Worm (Caenorhabditis elegans) whole organism, L2 larva: ENCODE measurements around the gene nob-1.

Experiments
- C34F6.9 ChIP-seq: fragments of 150-350 bp; optimal IDR thresholded peaks from 2 replicates; lab custom pipeline; 2014; ENCODE audit warnings: missing biosample characterization, missing genetic modification characterization
- F13H6.1 ChIP-seq: sonication (generic microtip); optimal IDR thresholded peaks from 2 replicates; lab custom pipeline; 2016; ENCODE audit warnings: missing genetic modification characterization, missing compliant biosample characterization
- R02D3.7 ChIP-seq: fragments of 150-350 bp; optimal IDR thresholded peaks from 2 replicates; lab custom pipeline; 2014; ENCODE audit warnings: missing biosample characterization, missing genetic modification characterization
- Y55F3AM.14 ChIP-seq: fragments of 200-800 bp; sonication (Bioruptor generic); optimal IDR thresholded peaks from 2 replicates; lab custom pipeline; 2018; ENCODE audit warnings: mild to moderate bottlenecking, missing genetic modification characterization, missing compliant biosample characterization
- alr-1 ChIP-seq: fragments of 150-350 bp; optimal IDR thresholded peaks from 2 replicates; lab custom pipeline; 2014; ENCODE audit warnings: missing biosample characterization, missing genetic modification characterization
- aly-2 ChIP-seq: fragments of 150-350 bp; optimal IDR thresholded peaks from 2 replicates; lab custom pipeline; 2014; ENCODE audit warnings: missing biosample characterization, missing genetic modification characterization
- ama-1 ChIP-seq: fragments of 150-350 bp; optimal IDR thresholded peaks from 2 replicates; lab custom pipeline; 2018; ENCODE audit warnings: inconsistent platforms
- blmp-1 ChIP-seq: sonication (generic microtip); optimal IDR thresholded peaks from 2 replicates; lab custom pipeline; 2017; ENCODE audit warnings: missing genetic modification characterization, mild to moderate bottlenecking, missing compliant biosample characterization, antibody characterized with exemption, moderate library complexity; ENCODE audit not compliant: insufficient read depth
- ceh-82 ChIP-seq: fragments of 150-350 bp; optimal IDR thresholded peaks from 2 replicates; lab custom pipeline; 2014; ENCODE audit warnings: missing biosample characterization, missing genetic modification characterization
- dmd-4 ChIP-seq: sonication (generic microtip); optimal IDR thresholded peaks from 2 replicates; lab custom pipeline; 2017; ENCODE audit warnings: missing biosample characterization, missing genetic modification characterization
- egl-27 ChIP-seq: sonication (generic microtip); optimal IDR thresholded peaks from 3 replicates; lab custom pipeline; 2017; ENCODE audit warnings: missing biosample characterization, missing genetic modification reagents, missing genetic modification characterization
- elt-1 ChIP-seq: fragments of 150-350 bp; optimal IDR thresholded peaks from 2 replicates; lab custom pipeline; 2014; ENCODE audit warnings: missing biosample characterization, missing genetic modification characterization
- lin-11 ChIP-seq: fragments of 150-350 bp; sonication (generic microtip); optimal IDR thresholded peaks from 2 replicates; lab custom pipeline; 2014; ENCODE audit warnings: missing biosample characterization, missing genetic modification characterization, inconsistent platforms, mixed read lengths
- lin-13 ChIP-seq: fragments of 150-350 bp; optimal IDR thresholded peaks from 2 replicates; lab custom pipeline; 2014; ENCODE audit warnings: missing biosample characterization, missing genetic modification reagents, missing genetic modification characterization
- lin-39 ChIP-seq: fragments of 150-350 bp; optimal IDR thresholded peaks from 2 replicates; lab custom pipeline; 2014; ENCODE audit warnings: missing biosample characterization, missing genetic modification reagents, missing genetic modification characterization
- lsy-2 ChIP-seq, 2 experiments: fragments of 150-350 bp in 1 of 2; sonication (generic microtip) in 1 of 2; optimal IDR thresholded peaks; 2 replicates each; lab custom pipeline; 2014 to 2017; ENCODE audit warnings: missing biosample characterization in 2 of 2, missing genetic modification characterization in 2 of 2
- mab-5 ChIP-seq: fragments of 150-350 bp; optimal IDR thresholded peaks from 2 replicates; lab custom pipeline; 2014; ENCODE audit warnings: missing biosample characterization, missing genetic modification characterization
- mdl-1 ChIP-seq, 2 experiments: fragments of 150-350 bp in 1 of 2; sonication (generic microtip) in 1 of 2; optimal IDR thresholded peaks; 2 replicates each; lab custom pipeline; 2017; ENCODE audit warnings: missing biosample characterization in 2 of 2, missing genetic modification characterization in 2 of 2
- nhr-10 ChIP-seq: sonication (generic microtip); optimal IDR thresholded peaks from 2 replicates; lab custom pipeline; 2017; ENCODE audit warnings: missing biosample characterization, missing genetic modification characterization
- nhr-11 ChIP-seq: fragments of 150-350 bp; optimal IDR thresholded peaks from 2 replicates; lab custom pipeline; 2014; ENCODE audit warnings: missing biosample characterization, missing genetic modification characterization
- nhr-129 ChIP-seq: fragments of 150-350 bp; optimal IDR thresholded peaks from 2 replicates; lab custom pipeline; 2014; ENCODE audit warnings: missing biosample characterization, missing genetic modification characterization
- nhr-21 ChIP-seq: fragments of 150-350 bp; optimal IDR thresholded peaks from 2 replicates; lab custom pipeline; 2014; ENCODE audit warnings: missing biosample characterization, missing genetic modification characterization
- nhr-23 ChIP-seq: fragments of 150-350 bp; optimal IDR thresholded peaks from 2 replicates; lab custom pipeline; 2014; ENCODE audit warnings: missing biosample characterization, missing genetic modification reagents, missing genetic modification characterization
- nhr-237 ChIP-seq: fragments of 150-350 bp; optimal IDR thresholded peaks from 2 replicates; lab custom pipeline; 2014; ENCODE audit warnings: missing biosample characterization, missing genetic modification characterization
- nhr-25 ChIP-seq: fragments of 150-350 bp; sonication (generic microtip); optimal IDR thresholded peaks from 3 replicates; lab custom pipeline; 2014; ENCODE audit warnings: missing biosample characterization, missing genetic modification characterization
- nhr-6 ChIP-seq: fragments of 150-350 bp; optimal IDR thresholded peaks from 2 replicates; lab custom pipeline; 2014; ENCODE audit warnings: missing biosample characterization, missing genetic modification characterization
- sem-4 ChIP-seq: fragments of 150-350 bp; optimal IDR thresholded peaks from 2 replicates; lab custom pipeline; 2014; ENCODE audit warnings: missing biosample characterization, missing genetic modification reagents, missing genetic modification characterization
- sma-3 ChIP-seq: sonication (generic microtip); optimal IDR thresholded peaks from 2 replicates; lab custom pipeline; 2016; ENCODE audit warnings: missing genetic modification reagents, missing genetic modification characterization, missing compliant biosample characterization
- sma-9 ChIP-seq, 2 experiments: fragments of 150-350 bp in 1 of 2; sonication (generic microtip) in 1 of 2; optimal IDR thresholded peaks; 2 replicates each; lab custom pipeline; 2014 to 2016; ENCODE audit warnings: missing genetic modification characterization in 2 of 2, mild to moderate bottlenecking in 1 of 2, missing biosample characterization in 1 of 2, missing compliant biosample characterization in 1 of 2, missing genetic modification reagents in 1 of 2, moderate library complexity in 1 of 2
- snpc-4 ChIP-seq: fragments of 150-350 bp; optimal IDR thresholded peaks from 2 replicates; lab custom pipeline; 2014; ENCODE audit warnings: missing biosample characterization, missing genetic modification characterization
- unc-39 ChIP-seq: fragments of 150-350 bp; optimal IDR thresholded peaks from 2 replicates; lab custom pipeline; 2014; ENCODE audit warnings: missing biosample characterization, missing genetic modification characterization
- unc-55 ChIP-seq: fragments of 150-350 bp; sonication (generic microtip); optimal IDR thresholded peaks from 3 replicates; lab custom pipeline; 2014; ENCODE audit warnings: missing biosample characterization, missing genetic modification reagents, missing genetic modification characterization
- unc-62 ChIP-seq: fragments of 150-350 bp; optimal IDR thresholded peaks from 2 replicates; lab custom pipeline; 2014; ENCODE audit warnings: missing biosample characterization, missing genetic modification reagents, missing genetic modification characterization
- zag-1 ChIP-seq: fragments of 150-350 bp; optimal IDR thresholded peaks from 2 replicates; lab custom pipeline; 2014; ENCODE audit warnings: missing biosample characterization, missing genetic modification characterization
- ztf-11 ChIP-seq: sonication (generic microtip); optimal IDR thresholded peaks from 2 replicates; lab custom pipeline; 2017; ENCODE audit warnings: missing biosample characterization, missing genetic modification characterization
- ztf-4 ChIP-seq: fragments of 150-350 bp; optimal IDR thresholded peaks from 2 replicates; lab custom pipeline; 2014; ENCODE audit warnings: missing biosample characterization, missing genetic modification characterization

The nob-1 gene

ce11 chrIII:12130052-12130451, 45.9 kb upstream of the nob-1 start, which contains the start of gene Y75B8A.6:
Gene Y75B8A.6 (minus strand): TSS chrIII:12130343.
- TF ChIP-seq ztf-4 (tag; lab: Kevin White, UChicago) (no peak), lin-11 (no peak), unc-39 (no peak), blmp-1 (tag; lab: Kevin White, UChicago) (no peak), unc-55 (GFP tag; lab: Kevin White, UChicago) (no peak), snpc-4 (tag; lab: Kevin White, UChicago) (no peak), dmd-4 (tag; lab: Kevin White, UChicago) (no peak), ztf-11 (tag; lab: Kevin White, UChicago) (no peak), lin-13 (GFP tag; lab: Kevin White, UChicago) (no peak), Y55F3AM.14 (no peak), F13H6.1 (no peak)

- TF ChIP-seq unc-39 (no peak), lsy-2 (tag; optimal IDR thresholded peaks at IDR 0.05; lab: Kevin White, UChicago) (no peak), aly-2 (no peak), F13H6.1 (no peak), nhr-25 (tag; lab: Kevin White, UChicago) (no peak), unc-62 (GFP tag; lab: Kevin White, UChicago) (no peak), sma-9 (GFP tag; optimal IDR thresholded peaks at IDR 0.05; lab: Kevin White, UChicago) (no peak), sma-9 (tag; optimal IDR thresholded peaks at IDR 0.05; lab: Kevin White, UChicago) (no peak), nhr-23 (tag; lab: Kevin White, UChicago) (no peak), nhr-11 (tag; lab: Kevin White, UChicago) (no peak), R02D3.7 (tag; lab: Kevin White, UChicago) (no peak), nhr-21 (tag; lab: Kevin White, UChicago) (no peak), nhr-10 (tag; lab: Kevin White, UChicago) (no peak), sma-3 (GFP tag; lab: Kevin White, UChicago) (no peak), sem-4 (no peak), nhr-6 (tag; lab: Kevin White, UChicago) (no peak), elt-1 (tag; lab: Kevin White, UChicago) (no peak), Y55F3AM.14 (no peak), zag-1 (no peak), snpc-4 (tag; lab: Kevin White, UChicago) (no peak)
These were observed 40.3 kb upstream of the nob-1 start for ce11 chrIII:12124392-12124791.

ce11 chrIII:12123427-12123826, 39.3 kb upstream of the nob-1 start:
- TF ChIP-seq egl-27 (tag; lab: Kevin White, UChicago): no peak

ce11 chrIII:12121177-12121576, 37.1 kb upstream of the nob-1 start:
- peak; percentile 18 for TF ChIP-seq F13H6.1
- no peak for TF ChIP-seq lin-11

- TF ChIP-seq nhr-6 (tag; lab: Kevin White, UChicago) (no peak), mab-5 (no peak), alr-1 (tag; lab: Kevin White, UChicago) (no peak), sem-4 (no peak), aly-2 (no peak), mdl-1 (tag; optimal IDR thresholded peaks at IDR 0.05; lab: Kevin White, UChicago) (no peak), nhr-237 (tag; lab: Kevin White, UChicago) (no peak), lin-39 (tag; lab: Kevin White, UChicago) (no peak), nhr-21 (tag; lab: Kevin White, UChicago) (no peak), ceh-82 (tag; lab: Kevin White, UChicago) (no peak), nhr-129 (tag; lab: Kevin White, UChicago) (no peak), R02D3.7 (tag; lab: Kevin White, UChicago) (no peak), elt-1 (tag; lab: Kevin White, UChicago) (no peak), unc-62 (GFP tag; lab: Kevin White, UChicago) (no peak), nhr-25 (tag; lab: Kevin White, UChicago) (no peak), ama-1 (lab: Kevin White, UChicago) (no peak), C34F6.9 (tag; lab: Kevin White, UChicago) (no peak), blmp-1 (tag; lab: Kevin White, UChicago) (no peak)
These were observed 35.5 kb upstream of the nob-1 start for ce11 chrIII:12119625-12120024.
